Worm (Caenorhabditis elegans) whole organism, L2 larva: ENCODE results near the gene B0281.6.
"Not testable (repeated sequence)": the region's sequence is repeated elsewhere in the genome, so short reads cannot be mapped to it uniquely, and the experiment has no call there.

Source experiments
- C34F6.9 ChIP-seq: fragments of 150-350 bp; optimal IDR thresholded peaks from 2 replicates; lab custom pipeline; 2014; ENCODE audit warnings: missing biosample characterization, missing genetic modification characterization
- F13H6.1 ChIP-seq: sonication (generic microtip); optimal IDR thresholded peaks from 2 replicates; lab custom pipeline; 2016; ENCODE audit warnings: missing genetic modification characterization, missing compliant biosample characterization
- R02D3.7 ChIP-seq: fragments of 150-350 bp; optimal IDR thresholded peaks from 2 replicates; lab custom pipeline; 2014; ENCODE audit warnings: missing biosample characterization, missing genetic modification characterization
- Y55F3AM.14 ChIP-seq: fragments of 200-800 bp; sonication (Bioruptor generic); optimal IDR thresholded peaks from 2 replicates; lab custom pipeline; 2018; ENCODE audit warnings: mild to moderate bottlenecking, missing genetic modification characterization, missing compliant biosample characterization
- ZK546.5 ChIP-seq: sonication (generic microtip); optimal IDR thresholded peaks from 2 replicates; lab custom pipeline; 2017; ENCODE audit warnings: missing biosample characterization, missing genetic modification characterization
- blmp-1 ChIP-seq: sonication (generic microtip); optimal IDR thresholded peaks from 2 replicates; lab custom pipeline; 2017; ENCODE audit warnings: missing genetic modification characterization, mild to moderate bottlenecking, missing compliant biosample characterization, antibody characterized with exemption, moderate library complexity; ENCODE audit not compliant: insufficient read depth
- ceh-16 ChIP-seq: fragments of 150-350 bp; optimal IDR thresholded peaks from 2 replicates; lab custom pipeline; 2014; ENCODE audit warnings: missing biosample characterization, missing genetic modification characterization
- crh-2 ChIP-seq: sonication (generic microtip); optimal IDR thresholded peaks from 2 replicates; lab custom pipeline; 2017; ENCODE audit warnings: missing biosample characterization, missing genetic modification characterization
- egl-27 ChIP-seq: sonication (generic microtip); optimal IDR thresholded peaks from 3 replicates; lab custom pipeline; 2017; ENCODE audit warnings: missing biosample characterization, missing genetic modification reagents, missing genetic modification characterization
- elt-1 ChIP-seq: fragments of 150-350 bp; optimal IDR thresholded peaks from 2 replicates; lab custom pipeline; 2014; ENCODE audit warnings: missing biosample characterization, missing genetic modification characterization
- fos-1 ChIP-seq: fragments of 150-350 bp; optimal IDR thresholded peaks from 2 replicates; lab custom pipeline; 2014; ENCODE audit warnings: missing biosample characterization, missing genetic modification characterization
- lin-11 ChIP-seq: fragments of 150-350 bp; sonication (generic microtip); optimal IDR thresholded peaks from 2 replicates; lab custom pipeline; 2014; ENCODE audit warnings: missing biosample characterization, missing genetic modification characterization, inconsistent platforms, mixed read lengths
- lsy-2 ChIP-seq, 2 experiments: fragments of 150-350 bp in 1 of 2; sonication (generic microtip) in 1 of 2; optimal IDR thresholded peaks; 2 replicates each; lab custom pipeline; 2014 to 2017; ENCODE audit warnings: missing biosample characterization in 2 of 2, missing genetic modification characterization in 2 of 2
- mab-5 ChIP-seq: fragments of 150-350 bp; optimal IDR thresholded peaks from 2 replicates; lab custom pipeline; 2014; ENCODE audit warnings: missing biosample characterization, missing genetic modification characterization
- nhr-129 ChIP-seq: fragments of 150-350 bp; optimal IDR thresholded peaks from 2 replicates; lab custom pipeline; 2014; ENCODE audit warnings: missing biosample characterization, missing genetic modification characterization
- nhr-21 ChIP-seq: fragments of 150-350 bp; optimal IDR thresholded peaks from 2 replicates; lab custom pipeline; 2014; ENCODE audit warnings: missing biosample characterization, missing genetic modification characterization
- nhr-237 ChIP-seq: fragments of 150-350 bp; optimal IDR thresholded peaks from 2 replicates; lab custom pipeline; 2014; ENCODE audit warnings: missing biosample characterization, missing genetic modification characterization
- nhr-25 ChIP-seq: fragments of 150-350 bp; sonication (generic microtip); optimal IDR thresholded peaks from 3 replicates; lab custom pipeline; 2014; ENCODE audit warnings: missing biosample characterization, missing genetic modification characterization
- skn-1 ChIP-seq: sonication (generic microtip); optimal IDR thresholded peaks from 2 replicates; lab custom pipeline; 2017; ENCODE audit warnings: missing biosample characterization, missing genetic modification characterization
- sma-3 ChIP-seq: sonication (generic microtip); optimal IDR thresholded peaks from 2 replicates; lab custom pipeline; 2016; ENCODE audit warnings: missing genetic modification reagents, missing genetic modification characterization, missing compliant biosample characterization
- sma-9 ChIP-seq, 2 experiments: fragments of 150-350 bp in 1 of 2; sonication (generic microtip) in 1 of 2; optimal IDR thresholded peaks; 2 replicates each; lab custom pipeline; 2014 to 2016; ENCODE audit warnings: missing genetic modification characterization in 2 of 2, mild to moderate bottlenecking in 1 of 2, missing biosample characterization in 1 of 2, missing compliant biosample characterization in 1 of 2, missing genetic modification reagents in 1 of 2, moderate library complexity in 1 of 2
- snpc-4 ChIP-seq: fragments of 150-350 bp; optimal IDR thresholded peaks from 2 replicates; lab custom pipeline; 2014; ENCODE audit warnings: missing biosample characterization, missing genetic modification characterization
- unc-39 ChIP-seq: fragments of 150-350 bp; optimal IDR thresholded peaks from 2 replicates; lab custom pipeline; 2014; ENCODE audit warnings: missing biosample characterization, missing genetic modification characterization
- unc-55 ChIP-seq: fragments of 150-350 bp; sonication (generic microtip); optimal IDR thresholded peaks from 3 replicates; lab custom pipeline; 2014; ENCODE audit warnings: missing biosample characterization, missing genetic modification reagents, missing genetic modification characterization
- unc-62 ChIP-seq: fragments of 150-350 bp; optimal IDR thresholded peaks from 2 replicates; lab custom pipeline; 2014; ENCODE audit warnings: missing biosample characterization, missing genetic modification reagents, missing genetic modification characterization
- ztf-11 ChIP-seq: sonication (generic microtip); optimal IDR thresholded peaks from 2 replicates; lab custom pipeline; 2017; ENCODE audit warnings: missing biosample characterization, missing genetic modification characterization
- ztf-4 ChIP-seq: fragments of 150-350 bp; optimal IDR thresholded peaks from 2 replicates; lab custom pipeline; 2014; ENCODE audit warnings: missing biosample characterization, missing genetic modification characterization

The B0281.6 gene

ce11 chrII:2273750-2274149, 28.5 kb downstream of the B0281.6 start:
- no peak for TF ChIP-seq nhr-25
- no peak for TF ChIP-seq F13H6.1
- no peak for TF ChIP-seq crh-2
- no peak for TF ChIP-seq elt-1
- no peak for TF ChIP-seq ztf-11 (tag; lab: Kevin White, UChicago)
- no peak for TF ChIP-seq nhr-21
- no peak for TF ChIP-seq ceh-16 (tag; lab: Kevin White, UChicago)
- no peak for TF ChIP-seq lsy-2 (tag; optimal IDR thresholded peaks at IDR 0.05; lab: Kevin White, UChicago)
- TF ChIP-seq C34F6.9 (tag; lab: Kevin White, UChicago) = no peak
- TF ChIP-seq ztf-4 = no peak
- no peak for TF ChIP-seq unc-39
- TF ChIP-seq Y55F3AM.14 (GFP tag; lab: Kevin White, UChicago) = no peak
- TF ChIP-seq fos-1 (tag; lab: Kevin White, UChicago) = no peak
- TF ChIP-seq R02D3.7 (tag; lab: Kevin White, UChicago) = no peak
- TF ChIP-seq sma-3 (GFP tag; lab: Kevin White, UChicago) = no peak
- no peak for TF ChIP-seq unc-55 (GFP tag; lab: Kevin White, UChicago)
- TF ChIP-seq ZK546.5 (tag; lab: Kevin White, UChicago) = no peak
- TF ChIP-seq nhr-129 (tag; lab: Kevin White, UChicago) = no peak

- TF ChIP-seq unc-62 (GFP tag; lab: Kevin White, UChicago); skn-1; egl-27 (tag; lab: Kevin White, UChicago): not testable (repeated sequence)
- TF ChIP-seq, all 48 proteins: peak for 0; not testable (repeated sequence) for 48
Observed at ce11 chrII:2254861-2255260, 47.4 kb downstream of the B0281.6 start, which contains the start of gene K09F6.3. Gene K09F6.3, plus strand, starts transcription at chrII:2255161.

- no peak for TF ChIP-seq mab-5 (tag; lab: Kevin White, UChicago)
- TF ChIP-seq ceh-16 (tag; lab: Kevin White, UChicago) = no peak
Observed at ce11 chrII:2253676-2254075, 48.6 kb downstream of the B0281.6 start.

- TF ChIP-seq nhr-129 (tag; lab: Kevin White, UChicago) = no peak
- TF ChIP-seq sma-9 (GFP tag; optimal IDR thresholded peaks at IDR 0.05; lab: Kevin White, UChicago) = no peak
- no peak for TF ChIP-seq sma-9 (tag; optimal IDR thresholded peaks at IDR 0.05; lab: Kevin White, UChicago)
- no peak for TF ChIP-seq nhr-21
- TF ChIP-seq snpc-4 = no peak
- TF ChIP-seq nhr-25 = no peak
- TF ChIP-seq lin-11 (tag; lab: Kevin White, UChicago) = no peak
- no peak for TF ChIP-seq R02D3.7 (tag; lab: Kevin White, UChicago)
- no peak for TF ChIP-seq blmp-1 (tag; lab: Kevin White, UChicago)
- no peak for TF ChIP-seq lsy-2 (tag; optimal IDR thresholded peaks at IDR 0.05; lab: Kevin White, UChicago)
- no peak for TF ChIP-seq C34F6.9 (tag; lab: Kevin White, UChicago)
- TF ChIP-seq crh-2 = no peak
- TF ChIP-seq nhr-237 (tag; lab: Kevin White, UChicago) = no peak
- TF ChIP-seq egl-27 (tag; lab: Kevin White, UChicago) = no peak
- no peak for TF ChIP-seq ztf-4
- TF ChIP-seq unc-55 (GFP tag; lab: Kevin White, UChicago) = no peak
- no peak for TF ChIP-seq elt-1
Observed at ce11 chrII:2251617-2252016, 50.6 kb downstream of the B0281.6 start.
